Worm (Caenorhabditis elegans): ENCODE measurements around the gene sru-21.

DNA sequence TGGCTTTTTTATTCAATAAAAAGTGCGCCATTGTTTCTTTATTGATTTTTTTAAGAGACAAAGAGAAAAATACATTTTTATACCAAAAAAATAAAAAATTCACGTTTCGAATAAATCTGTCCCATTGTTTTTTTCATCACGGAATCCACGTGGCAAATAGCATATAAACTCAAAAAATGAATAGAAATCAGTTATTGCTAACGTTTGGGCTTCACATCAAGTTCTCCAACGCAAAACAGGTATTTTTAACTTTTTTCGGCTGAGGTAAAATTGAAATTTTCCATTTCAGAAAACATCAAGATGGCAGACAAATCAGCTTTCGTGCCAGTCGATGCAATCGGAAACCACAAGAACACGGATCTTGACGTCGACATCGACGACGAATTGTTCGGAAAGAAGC is 33.2 kb upstream of the sru-21 start, which contains the start of gene Y45F10B.3:
- TF ChIP-seq nhr-28 (tag; optimal IDR thresholded peaks at IDR 0.05) = no peak
- no peak for TF ChIP-seq ztf-4 (tag; optimal IDR thresholded peaks at IDR 0.05)
- no peak for TF ChIP-seq egl-27 (tag; optimal IDR thresholded peaks at IDR 0.05)
